Fruit fly (Drosophila melanogaster) whole organism, prepupa: ENCODE results near the gene CG17819.

ENCODE experiments used
- CG9139 ChIP-seq: fragments of 200-800 bp; sonication (Bioruptor generic); optimal IDR thresholded peaks from 3 replicates; lab custom pipeline; 2017; ENCODE audit warnings: missing biosample characterization, mild to moderate bottlenecking, missing genetic modification characterization
- Ets96B ChIP-seq: fragments of 200-800 bp; optimal IDR thresholded peaks from 2 replicates; lab custom pipeline; 2019; ENCODE audit warnings: missing biosample characterization, mild to moderate bottlenecking, missing genetic modification characterization, moderate library complexity
- Lpt ChIP-seq: fragments of 200-800 bp; sonication (Bioruptor generic); optimal IDR thresholded peaks from 3 replicates; lab custom pipeline; 2016; ENCODE audit warnings: missing biosample characterization, missing genetic modification characterization
- Sox102F ChIP-seq: fragments of 200-800 bp; sonication (Bioruptor generic); optimal IDR thresholded peaks from 2 replicates; lab custom pipeline; 2016; ENCODE audit warnings: missing biosample characterization, mild to moderate bottlenecking, missing genetic modification characterization

- TF ChIP-seq Lpt (GFP tag; lab: Kevin White, UChicago) (no peak), Ets96B (no peak), Sox102F (GFP tag; lab: Kevin White, UChicago) (no peak), CG9139 (GFP tag; lab: Kevin White, UChicago) (peak; percentile 3)
Observed at dm6 chr3R:21841474-21842376, 43.6 kb downstream of the CG17819 start.
